Fruit fly (Drosophila melanogaster) whole organism, prepupa: ENCODE data around the gene CG18586.
A peak's percentile ranks its signal among the peaks of the same experiment; 100 is the strongest.

Source experiments
- CG11294 ChIP-seq: fragments of 200-800 bp; sonication (Bioruptor generic); IDR thresholded peaks from 2 replicates; pipeline ENCODE4 v1.3.6; 2022; ENCODE audit warnings: missing biosample characterization, missing genetic modification characterization
- CG11902 ChIP-seq: fragments of 200-800 bp; sonication (Bioruptor generic); optimal IDR thresholded peaks from 3 replicates; lab custom pipeline; 2016; ENCODE audit warnings: missing biosample characterization, missing genetic modification characterization
- CG15336 ChIP-seq: fragments of 200-800 bp; sonication (Bioruptor generic); IDR thresholded peaks from 2 replicates; pipeline ENCODE4 v1.3.6; 2022; ENCODE audit warnings: missing biosample characterization, missing genetic modification characterization
- CG1621 ChIP-seq: fragments of 200-800 bp; sonication (Bioruptor generic); optimal IDR thresholded peaks from 3 replicates; lab custom pipeline; 2018; ENCODE audit warnings: missing biosample characterization, mild to moderate bottlenecking, missing genetic modification characterization
- CG32006 ChIP-seq: fragments of 200-800 bp; sonication (Bioruptor generic); optimal IDR thresholded peaks from 3 replicates; lab custom pipeline; 2017; ENCODE audit warnings: missing biosample characterization, mild to moderate bottlenecking, missing genetic modification characterization
- CG34406 ChIP-seq: fragments of 200-800 bp; sonication (Bioruptor generic); optimal IDR thresholded peaks from 3 replicates; lab custom pipeline; 2016; ENCODE audit warnings: missing biosample characterization, missing genetic modification characterization
- CG3919 ChIP-seq: fragments of 200-800 bp; sonication (Bioruptor generic); optimal IDR thresholded peaks from 3 replicates; lab custom pipeline; 2016; ENCODE audit warnings: missing biosample characterization, missing genetic modification characterization
- CG6163 ChIP-seq: fragments of 200-800 bp; sonication (Bioruptor generic); IDR thresholded peaks from 3 replicates; pipeline ENCODE4 v1.3.6; 2022; ENCODE audit warnings: missing biosample characterization, missing genetic modification characterization
- CG6276 ChIP-seq: fragments of 200-800 bp; sonication (Bioruptor generic); optimal IDR thresholded peaks from 2 replicates; lab custom pipeline; 2017; ENCODE audit warnings: missing biosample characterization, mild to moderate bottlenecking, missing genetic modification characterization
- CG6792 ChIP-seq: fragments of 200-800 bp; sonication (Bioruptor generic); optimal IDR thresholded peaks from 3 replicates; lab custom pipeline; 2016; ENCODE audit warnings: missing biosample characterization, missing genetic modification characterization
- CG7368 ChIP-seq: fragments of 200-800 bp; sonication (Bioruptor generic); optimal IDR thresholded peaks from 3 replicates; lab custom pipeline; 2016; ENCODE audit warnings: missing biosample characterization, missing genetic modification characterization
- CG8119 ChIP-seq: fragments of 200-800 bp; sonication (Bioruptor generic); IDR thresholded peaks from 3 replicates; pipeline ENCODE4 v1.3.6; 2022; ENCODE audit warnings: missing biosample characterization, missing genetic modification characterization
- CG8319 ChIP-seq: fragments of 200-800 bp; sonication (Bioruptor generic); optimal IDR thresholded peaks from 3 replicates; lab custom pipeline; 2016; ENCODE audit warnings: missing biosample characterization, missing genetic modification characterization
- CG9139 ChIP-seq: fragments of 200-800 bp; sonication (Bioruptor generic); optimal IDR thresholded peaks from 3 replicates; lab custom pipeline; 2017; ENCODE audit warnings: missing biosample characterization, mild to moderate bottlenecking, missing genetic modification characterization
- Eip78C ChIP-seq: fragments of 200-800 bp; sonication (Bioruptor generic); peaks from one replicate; lab custom pipeline; 2016; ENCODE audit warnings: missing biosample characterization, missing genetic modification characterization
- Eip93F ChIP-seq: fragments of 200-800 bp; sonication (Bioruptor generic); optimal IDR thresholded peaks from 2 replicates; lab custom pipeline; 2016; ENCODE audit warnings: missing biosample characterization, mild to moderate bottlenecking, missing genetic modification characterization
- Ets21C ChIP-seq: fragments of 200-800 bp; sonication (Bioruptor generic); optimal IDR thresholded peaks from 3 replicates; lab custom pipeline; 2016; ENCODE audit warnings: missing biosample characterization, missing genetic modification characterization
- Hr38 ChIP-seq: sonication (Bioruptor generic); optimal IDR thresholded peaks from 2 replicates; lab custom pipeline; 2016; ENCODE audit warnings: missing biosample characterization, missing genetic modification characterization
- Hr39 ChIP-seq: fragments of 200-800 bp; sonication (Bioruptor generic); optimal IDR thresholded peaks from 2 replicates; lab custom pipeline; 2016; ENCODE audit warnings: missing biosample characterization, missing genetic modification characterization
- Met ChIP-seq: fragments of 200-800 bp; sonication (Bioruptor generic); optimal IDR thresholded peaks from 3 replicates; lab custom pipeline; 2016; ENCODE audit warnings: missing biosample characterization, missing genetic modification characterization
- Sox102F ChIP-seq: fragments of 200-800 bp; sonication (Bioruptor generic); optimal IDR thresholded peaks from 2 replicates; lab custom pipeline; 2016; ENCODE audit warnings: missing biosample characterization, mild to moderate bottlenecking, missing genetic modification characterization
- Sox14 ChIP-seq: fragments of 200-800 bp; sonication (Bioruptor generic); optimal IDR thresholded peaks from 3 replicates; lab custom pipeline; 2016; ENCODE audit warnings: missing biosample characterization, missing genetic modification characterization
- achi ChIP-seq: fragments of 200-800 bp; sonication (Bioruptor generic); optimal IDR thresholded peaks from 3 replicates; lab custom pipeline; 2016; ENCODE audit warnings: missing biosample characterization, missing genetic modification characterization
- cyc ChIP-seq: fragments of 200-800 bp; sonication (Bioruptor generic); optimal IDR thresholded peaks from 3 replicates; lab custom pipeline; 2016; ENCODE audit warnings: missing biosample characterization, missing genetic modification characterization
- eg ChIP-seq: fragments of 200-800 bp; sonication (Bioruptor generic); IDR thresholded peaks from 3 replicates; pipeline ENCODE4 v1.3.6; 2022; ENCODE audit warnings: missing biosample characterization, missing genetic modification characterization
- esn ChIP-seq: fragments of 200-800 bp; sonication (Bioruptor generic); optimal IDR thresholded peaks from 2 replicates; lab custom pipeline; 2016; ENCODE audit warnings: missing biosample characterization, mild to moderate bottlenecking, missing genetic modification characterization, moderate library complexity
- fkh ChIP-seq: fragments of 200-800 bp; sonication (Bioruptor generic); optimal IDR thresholded peaks from 3 replicates; lab custom pipeline; 2017; ENCODE audit warnings: missing biosample characterization, mild to moderate bottlenecking, missing genetic modification characterization, moderate library complexity
- pdm3 ChIP-seq: fragments of 200-800 bp; sonication (Bioruptor generic); optimal IDR thresholded peaks from 3 replicates; lab custom pipeline; 2016; ENCODE audit warnings: missing biosample characterization, missing genetic modification characterization
- ss ChIP-seq, 2 experiments: fragments of 200-800 bp; sonication (Bioruptor generic); optimal IDR thresholded peaks; 2 replicates in 1 of 2; 3 replicates in 1 of 2; lab custom pipeline; 2017 to 2018; ENCODE audit warnings: mild to moderate bottlenecking in 2 of 2, missing biosample characterization in 2 of 2, missing genetic modification characterization in 2 of 2, moderate library complexity in 1 of 2
- svp ChIP-seq: fragments of 200-800 bp; sonication (Bioruptor generic); peaks from one replicate; lab custom pipeline; 2016; ENCODE audit warnings: missing biosample characterization, missing genetic modification characterization
- topi ChIP-seq: fragments of 200-800 bp; sonication (Bioruptor generic); optimal IDR thresholded peaks from 3 replicates; lab custom pipeline; 2016; ENCODE audit warnings: missing biosample characterization, missing genetic modification characterization
- vri ChIP-seq: fragments of 200-800 bp; sonication (Bioruptor generic); optimal IDR thresholded peaks from 3 replicates; lab custom pipeline; 2016; ENCODE audit warnings: missing biosample characterization, mild to moderate bottlenecking, missing genetic modification characterization

Gene CG18586

dm6 chr3L:5907077-5907476 lies 34.0 kb downstream of the CG18586 start, which contains the start of gene CG13288:
CG13288 (plus strand) TSS chr3L:5907381.
- TF ChIP-seq CG11902 = no peak
- TF ChIP-seq cyc = no peak
- TF ChIP-seq CG8319 (GFP tag; lab: Kevin White, UChicago) = no peak
- TF ChIP-seq Sox102F (GFP tag; lab: Kevin White, UChicago) = no peak
- TF ChIP-seq CG15336 = no peak
- no peak for TF ChIP-seq Eip93F (GFP tag; lab: Kevin White, UChicago)
- no peak for TF ChIP-seq topi
- no peak for TF ChIP-seq Met (GFP tag; lab: Kevin White, UChicago)
- TF ChIP-seq pdm3 = no peak
- no peak for TF ChIP-seq Eip78C (GFP tag; lab: Kevin White, UChicago)
- TF ChIP-seq CG6276 = no peak
- TF ChIP-seq Ets21C = no peak

dm6 chr3L:5920778-5921177 lies 47.7 kb downstream of the CG18586 start:
- TF ChIP-seq achi (GFP tag; lab: Kevin White, UChicago) (peak; percentile 61), eg (GFP tag; lab: Robert Waterston, UW) (0 out of 3 replicates have a peak, but pooled peaks have one; percentile 20), Ets21C (no peak)
- TF ChIP-seq, all 60 proteins: peak for 2

- TF ChIP-seq pdm3 = no peak
- no peak for TF ChIP-seq achi (GFP tag; lab: Kevin White, UChicago)
- TF ChIP-seq, all 60 proteins: peak for 0
Observed at dm6 chr3L:5921216-5921615, 48.1 kb downstream of the CG18586 start, which contains the start of gene PXo. PXo (minus strand) TSS chr3L:5921316.

- TF ChIP-seq CG3919 (GFP tag; lab: Kevin White, UChicago) (peak; percentile 18), CG6163 (0 out of 3 replicates have a peak, but pooled peaks have one; percentile 37), CG15336 (0 out of 2 replicates have a peak, but pooled peaks have one; percentile 14), CG34406 (no peak), Sox102F (GFP tag; lab: Kevin White, UChicago) (no peak), Hr38 (no peak), achi (GFP tag; lab: Kevin White, UChicago) (no peak), svp (GFP tag; lab: Kevin White, UChicago) (peak; percentile 94), CG9139 (GFP tag; lab: Kevin White, UChicago) (no peak), Eip93F (GFP tag; lab: Kevin White, UChicago) (no peak), Sox14 (peak; percentile 35), Met (GFP tag; lab: Kevin White, UChicago) (peak; percentile 6), Hr39 (GFP tag; lab: Kevin White, UChicago) (no peak), ss (GFP tag; optimal IDR thresholded peaks at IDR 0.05; lab: Kevin White, UChicago) (peak in 1 of 2 experiments; percentile 3), vri (GFP tag; lab: Kevin White, UChicago) (peak; percentile 83), eg (GFP tag; lab: Robert Waterston, UW) (0 out of 3 replicates have a peak, but pooled peaks have one; percentile 8), CG32006 (GFP tag; lab: Kevin White, UChicago) (peak; percentile 14), fkh (GFP tag; lab: Kevin White, UChicago) (peak; percentile 72), Eip78C (GFP tag; lab: Kevin White, UChicago) (peak; percentile 61), CG6792 (no peak), esn (no peak)
Observed at dm6 chr3L:5922005-5922685, 49.0 kb downstream of the CG18586 start, which contains the start of gene CG32407. CG32407 (plus strand) TSS chr3L:5922055.

dm6 chr3L:5923646-5924122 lies 50.6 kb downstream of the CG18586 start, which contains the start of gene CG33523:
CG33523 (plus strand) TSS chr3L:5923862.
- TF ChIP-seq Sox14 (no peak), CG6276 (no peak), CG15336 (no peak), CG6163 (no peak), pdm3 (no peak), CG11294 (GFP tag; lab: Robert Waterston, UW) (no peak), CG1621 (tag; lab: Kevin White, UChicago) (no peak), CG7368 (GFP tag; lab: Kevin White, UChicago) (no peak), CG8119 (GFP tag; lab: Robert Waterston, UW) (no peak)
